Worm (Caenorhabditis elegans) whole organism, midembryonic: ENCODE results near the gene C55A1.1.

Source experiments
- T22C8.4 ChIP-seq: fragments of 200-800 bp; sonication (Bioruptor generic); IDR thresholded peaks from 2 replicates; pipeline ENCODE4 v1.3.6; 2022; ENCODE audit warnings: missing genetic modification characterization, missing compliant biosample characterization
- cog-1 ChIP-seq: sonication (generic microtip); optimal IDR thresholded peaks from 2 replicates; lab custom pipeline; 2016; ENCODE audit warnings: missing genetic modification characterization, missing compliant biosample characterization
- flt-1 ChIP-seq: fragments of 200-800 bp; sonication (Bioruptor generic); IDR thresholded peaks from 2 replicates; pipeline ENCODE4 v1.3.6; 2022; ENCODE audit warnings: missing genetic modification characterization, missing compliant biosample characterization
- tab-1 ChIP-seq: fragments of 200-800 bp; sonication (Bioruptor generic); IDR thresholded peaks from 2 replicates; pipeline ENCODE4 v1.3.6; 2022; ENCODE audit warnings: missing genetic modification characterization, missing compliant biosample characterization
- ztf-23 ChIP-seq: fragments of 200-800 bp; sonication (Bioruptor generic); IDR thresholded peaks from 2 replicates; pipeline ENCODE4 v1.3.6; 2022; ENCODE audit warnings: missing genetic modification reagents, missing genetic modification characterization, missing compliant biosample characterization

DNA sequence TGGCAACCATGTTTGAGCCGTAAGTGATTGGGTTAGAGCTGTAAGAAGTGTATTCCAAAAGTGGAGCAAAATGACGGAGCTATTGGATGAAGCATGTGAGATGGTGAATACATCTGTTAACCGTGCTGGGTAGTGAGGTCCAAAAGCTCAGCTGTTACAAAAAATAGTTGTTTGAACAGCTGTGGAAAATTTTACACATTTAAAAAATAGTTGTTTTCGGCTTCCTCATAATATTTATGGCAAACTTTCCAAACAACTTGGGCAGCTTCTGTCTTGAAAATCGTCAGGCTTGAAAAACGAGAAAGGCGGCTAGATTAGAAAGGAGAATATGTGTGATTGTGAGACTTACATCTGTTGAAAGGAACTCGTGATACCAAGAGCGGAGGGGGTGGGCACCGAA, 16.6 kb upstream of the C55A1.1 start, which contains the start of gene fbxa-154:
- TF ChIP-seq cog-1 (tag; lab: Kevin White, UChicago) = no peak
- TF ChIP-seq T22C8.4 (GFP tag; lab: Robert Waterston, UW) = no peak
- TF ChIP-seq tab-1 (GFP tag; lab: Robert Waterston, UW) = no peak
- no peak for TF ChIP-seq flt-1
- TF ChIP-seq ztf-23 (GFP tag; lab: Robert Waterston, UW) = no peak
